Worm (Caenorhabditis elegans) whole organism, mixed stage, embryonic: Measurements from ENCODE around the gene ZK809.9.

Experiments used
- M03D4.4 ChIP-seq: sonication (generic microtip); optimal IDR thresholded peaks from 2 replicates; lab custom pipeline; 2017; ENCODE audit warnings: mild to moderate bottlenecking, missing genetic modification characterization, missing compliant biosample characterization
- ceh-83 ChIP-seq: fragments of 200-800 bp; sonication (Bioruptor generic); optimal IDR thresholded peaks from 2 replicates; lab custom pipeline; 2018; ENCODE audit warnings: mild to moderate bottlenecking, missing genetic modification characterization, missing compliant biosample characterization
- flh-1 ChIP-seq: fragments of 200-800 bp; sonication (Bioruptor generic); optimal IDR thresholded peaks from 2 replicates; lab custom pipeline; 2018; ENCODE audit warnings: mild to moderate bottlenecking, missing genetic modification characterization, moderate library complexity, missing compliant biosample characterization
- hlh-1 ChIP-seq: fragments of 150-350 bp; optimal IDR thresholded peaks from 2 replicates; lab custom pipeline; 2014; ENCODE audit warnings: missing biosample characterization, missing genetic modification reagents, missing genetic modification characterization
- lsy-2 ChIP-seq: fragments of 150-350 bp; optimal IDR thresholded peaks from 2 replicates; lab custom pipeline; 2014; ENCODE audit warnings: missing biosample characterization, missing genetic modification characterization
- unc-39 ChIP-seq: fragments of 150-350 bp; optimal IDR thresholded peaks from 2 replicates; lab custom pipeline; 2014; ENCODE audit warnings: missing biosample characterization, missing genetic modification characterization

ce11 chrIV:11650344-11650743, 14.8 kb upstream of the ZK809.9 start:
- no peak for TF ChIP-seq M03D4.4 (tag; lab: Kevin White, UChicago)
- no peak for TF ChIP-seq unc-39 (tag; lab: Kevin White, UChicago)
- no peak for TF ChIP-seq ceh-83 (GFP tag; lab: Kevin White, UChicago)
- TF ChIP-seq lsy-2, result no peak
- no peak for TF ChIP-seq flh-1
- TF ChIP-seq hlh-1 (tag; lab: Kevin White, UChicago), result no peak
